Fruit fly (Drosophila melanogaster) whole organism, embryonic: ENCODE measurements around the gene CG6602.

Experiments used
- B-H2 ChIP-seq: fragments of 200-800 bp; sonication (Bioruptor generic); optimal IDR thresholded peaks from 2 replicates; lab custom pipeline; 2018; ENCODE audit warnings: missing biosample characterization, mild to moderate bottlenecking, missing genetic modification characterization
- Blimp-1 ChIP-seq: fragments of 200-800 bp; sonication (Bioruptor generic); optimal IDR thresholded peaks from 3 replicates; lab custom pipeline; 2018; ENCODE audit warnings: missing biosample characterization, missing genetic modification characterization, mild to moderate bottlenecking, moderate library complexity, missing genetic modification reagents
- CG10267 ChIP-seq: fragments of 200-800 bp; sonication (Bioruptor generic); optimal IDR thresholded peaks from 2 replicates; lab custom pipeline; 2018; ENCODE audit warnings: missing biosample characterization, mild to moderate bottlenecking, missing genetic modification characterization, moderate library complexity
- CG10543 ChIP-seq: fragments of 200-800 bp; sonication (Bioruptor generic); optimal IDR thresholded peaks from 3 replicates; lab custom pipeline; 2017; ENCODE audit warnings: missing biosample characterization, mild to moderate bottlenecking, missing genetic modification characterization, moderate library complexity
- CG13624 ChIP-seq: fragments of 200-800 bp; sonication (Bioruptor generic); optimal IDR thresholded peaks from 2 replicates; lab custom pipeline; 2016; ENCODE audit warnings: missing biosample characterization, missing genetic modification characterization
- CG15479 ChIP-seq: fragments of 200-800 bp; sonication (Bioruptor generic); optimal IDR thresholded peaks from 3 replicates; lab custom pipeline; 2019; ENCODE audit warnings: missing biosample characterization, mild to moderate bottlenecking, missing genetic modification characterization, moderate library complexity
- CG15696 ChIP-seq: fragments of 200-800 bp; sonication (Bioruptor generic); optimal IDR thresholded peaks from 2 replicates; lab custom pipeline; 2019; ENCODE audit warnings: missing biosample characterization, mild to moderate bottlenecking, missing genetic modification characterization, moderate library complexity
- CG2712 ChIP-seq: fragments of 200-800 bp; optimal IDR thresholded peaks from 3 replicates; lab custom pipeline; 2019; ENCODE audit warnings: missing biosample characterization, mild to moderate bottlenecking, missing genetic modification characterization, moderate library complexity
- CG30403 ChIP-seq: fragments of 200-800 bp; sonication (Bioruptor generic); optimal IDR thresholded peaks from 3 replicates; lab custom pipeline; 2016; ENCODE audit warnings: missing biosample characterization, missing genetic modification characterization
- CG33557 ChIP-seq: fragments of 200-800 bp; sonication (Bioruptor generic); optimal IDR thresholded peaks from 2 replicates; lab custom pipeline; 2019; ENCODE audit warnings: missing biosample characterization, mild to moderate bottlenecking, missing genetic modification characterization, moderate library complexity
- CG6654 ChIP-seq: fragments of 200-800 bp; sonication (Bioruptor generic); optimal IDR thresholded peaks from 2 replicates; lab custom pipeline; 2017; ENCODE audit warnings: missing biosample characterization, mild to moderate bottlenecking, missing genetic modification characterization
- CG6765 ChIP-seq: fragments of 200-800 bp; sonication (Bioruptor generic); optimal IDR thresholded peaks from 3 replicates; lab custom pipeline; 2017; ENCODE audit warnings: missing biosample characterization, mild to moderate bottlenecking, missing genetic modification characterization
- CG6791 ChIP-seq: fragments of 200-800 bp; sonication (Bioruptor generic); IDR thresholded peaks from 3 replicates; pipeline ENCODE4 v1.3.6; 2022; ENCODE audit warnings: missing biosample characterization, missing genetic modification characterization; ENCODE audit not compliant: partially characterized antibody
- CG7271 ChIP-seq: fragments of 200-800 bp; sonication (Bioruptor generic); optimal IDR thresholded peaks from 2 replicates; lab custom pipeline; 2018; ENCODE audit warnings: missing biosample characterization, mild to moderate bottlenecking, missing genetic modification characterization, moderate library complexity
- CHES-1-like ChIP-seq: fragments of 200-800 bp; sonication (Bioruptor generic); optimal IDR thresholded peaks from 2 replicates; lab custom pipeline; 2016; ENCODE audit warnings: missing biosample characterization, missing genetic modification characterization
- CkIIα-i1 ChIP-seq: fragments of 200-800 bp; sonication (Bioruptor generic); IDR thresholded peaks from 2 replicates; pipeline ENCODE4 v1.3.6; 2022; ENCODE audit warnings: missing biosample characterization, missing genetic modification characterization
- Dbx ChIP-seq: fragments of 200-800 bp; sonication (Bioruptor generic); IDR thresholded peaks from 3 replicates; pipeline ENCODE4 v1.3.6; 2022; ENCODE audit warnings: missing biosample characterization, missing genetic modification characterization
- Deaf1 ChIP-seq: fragments of 200-800 bp; optimal IDR thresholded peaks from 3 replicates; lab custom pipeline; 2019; ENCODE audit warnings: missing biosample characterization, mild to moderate bottlenecking, missing genetic modification characterization, moderate library complexity
- Dref ChIP-seq: fragments of 200-800 bp; sonication (Bioruptor generic); IDR thresholded peaks from 2 replicates; pipeline ENCODE4 v1.3.6; 2022; ENCODE audit warnings: missing biosample characterization, missing genetic modification characterization
- Drgx ChIP-seq: fragments of 200-800 bp; sonication (Bioruptor generic); IDR thresholded peaks from 2 replicates; pipeline ENCODE4 v1.3.6; 2022; ENCODE audit warnings: missing biosample characterization, missing genetic modification characterization
- E2f1 ChIP-seq: fragments of 200-800 bp; sonication (Bioruptor generic); IDR thresholded peaks from 2 replicates; pipeline ENCODE4 v1.3.6; 2022; ENCODE audit warnings: missing biosample characterization, missing genetic modification characterization
- E2f2 ChIP-seq: fragments of 200-800 bp; sonication (Bioruptor generic); IDR thresholded peaks from 2 replicates; pipeline ENCODE4 v1.3.6; 2022; ENCODE audit warnings: missing biosample characterization, missing genetic modification characterization
- Hr3 ChIP-seq: fragments of 200-800 bp; sonication (Bioruptor generic); optimal IDR thresholded peaks from 3 replicates; lab custom pipeline; 2016; ENCODE audit warnings: missing biosample characterization, missing genetic modification characterization
- Hr39 ChIP-seq: fragments of >200 bp; optimal IDR thresholded peaks from 2 replicates; lab custom pipeline; 2017
- Hr78 ChIP-seq, 2 experiments: fragments of 200-800 bp in 1 of 2; fragments of >200 bp in 1 of 2; sonication (Bioruptor generic) in 1 of 2; optimal IDR thresholded peaks; 2 replicates each; lab custom pipeline; 2017 to 2019; ENCODE audit warnings: missing biosample characterization in 2 of 2, missing genetic modification characterization in 2 of 2, mild to moderate bottlenecking in 1 of 2, moderate library complexity in 1 of 2
- MBD-R2 ChIP-seq: fragments of 200-800 bp; sonication (Bioruptor generic); IDR thresholded peaks from 2 replicates; pipeline ENCODE4 v1.3.6; 2022; ENCODE audit warnings: missing biosample characterization, missing genetic modification characterization
- Meics ChIP-seq: fragments of 200-800 bp; sonication (Bioruptor generic); optimal IDR thresholded peaks from 2 replicates; lab custom pipeline; 2017; ENCODE audit warnings: missing biosample characterization, mild to moderate bottlenecking, missing genetic modification characterization
- NC2β ChIP-seq: fragments of 200-800 bp; sonication (Bioruptor generic); optimal IDR thresholded peaks from 2 replicates; lab custom pipeline; 2016; ENCODE audit warnings: missing biosample characterization, missing genetic modification characterization
- Neu2 ChIP-seq: fragments of 200-800 bp; sonication (Bioruptor generic); optimal IDR thresholded peaks from 3 replicates; lab custom pipeline; 2016; ENCODE audit warnings: missing biosample characterization, missing genetic modification characterization, borderline replicate concordance
- PHDP ChIP-seq: fragments of 200-800 bp; sonication (Bioruptor generic); optimal IDR thresholded peaks from 3 replicates; lab custom pipeline; 2018; ENCODE audit warnings: missing biosample characterization, mild to moderate bottlenecking, missing genetic modification characterization, moderate library complexity
- Side ChIP-seq: fragments of 200-800 bp; sonication (Bioruptor generic); optimal IDR thresholded peaks from 2 replicates; lab custom pipeline; 2016; ENCODE audit warnings: missing biosample characterization, missing genetic modification characterization
- Sry-δ ChIP-seq: fragments of 200-800 bp; sonication (Bioruptor generic); optimal IDR thresholded peaks from 2 replicates; lab custom pipeline; 2016; ENCODE audit warnings: missing biosample characterization, missing genetic modification characterization
- Xrp1 ChIP-seq: fragments of 200-800 bp; sonication (Bioruptor generic); IDR thresholded peaks from 2 replicates; pipeline ENCODE4 v1.3.6; 2022; ENCODE audit warnings: missing biosample characterization, missing genetic modification characterization
- cato ChIP-seq: fragments of 200-800 bp; sonication (Bioruptor generic); optimal IDR thresholded peaks from 2 replicates; lab custom pipeline; 2016; ENCODE audit warnings: missing biosample characterization, missing genetic modification characterization, borderline replicate concordance
- chinmo ChIP-seq: fragments of 200-800 bp; sonication (Bioruptor generic); IDR thresholded peaks from 4 replicates; pipeline ENCODE4 v1.3.6; 2022; ENCODE audit warnings: missing biosample characterization, missing genetic modification characterization; ENCODE audit not compliant: partially characterized antibody
- esg ChIP-seq: fragments of 200-800 bp; sonication (Bioruptor generic); conservative IDR thresholded peaks from 2 replicates; pipeline ENCODE4 v1.3.6; 2022; ENCODE audit warnings: missing biosample characterization, missing genetic modification characterization
- grn ChIP-seq: fragments of 200-800 bp; sonication (Bioruptor generic); optimal IDR thresholded peaks from 3 replicates; lab custom pipeline; 2017; ENCODE audit warnings: missing biosample characterization, missing genetic modification characterization
- hb ChIP-seq: fragments of 200-800 bp; sonication (Bioruptor generic); IDR thresholded peaks from 3 replicates; pipeline ENCODE4 v1.3.6; 2022; ENCODE audit warnings: missing biosample characterization, missing genetic modification characterization; ENCODE audit not compliant: partially characterized antibody
- nau ChIP-seq: fragments of 200-800 bp; sonication (Bioruptor generic); optimal IDR thresholded peaks from 3 replicates; lab custom pipeline; 2017; ENCODE audit warnings: missing biosample characterization, mild to moderate bottlenecking, missing genetic modification characterization, missing genetic modification reagents
- prd ChIP-seq, 3 experiments: fragments of >200 bp in 2 of 3; fragments of 200-800 bp in 1 of 3; sonication (Bioruptor generic) in 1 of 3; optimal IDR thresholded peaks in 2 of 3; IDR thresholded peaks in 1 of 3; 2 replicates in 2 of 3; 3 replicates in 1 of 3; pipeline versions ENCODE4 v1.3.6 to Lab custom; 2017 to 2022; ENCODE audit warnings: missing biosample characterization in 1 of 3, missing genetic modification characterization in 1 of 3
- sisA ChIP-seq: fragments of 200-800 bp; sonication (Bioruptor generic); IDR thresholded peaks from 2 replicates; pipeline ENCODE4 v1.3.6; 2022; ENCODE audit warnings: missing biosample characterization, missing genetic modification characterization
- tio ChIP-seq: fragments of 200-800 bp; sonication (Bioruptor generic); optimal IDR thresholded peaks from 2 replicates; lab custom pipeline; 2017; ENCODE audit warnings: missing biosample characterization, missing genetic modification characterization, inconsistent platforms
- twi ChIP-seq: fragments of 200-800 bp; optimal IDR thresholded peaks from 2 replicates; lab custom pipeline; 2019; ENCODE audit warnings: missing biosample characterization, mild to moderate bottlenecking, missing genetic modification characterization, moderate library complexity
- yki ChIP-seq: fragments of >200 bp; optimal IDR thresholded peaks from 3 replicates; lab custom pipeline; 2018
- zen ChIP-seq: fragments of 200-800 bp; sonication (Bioruptor generic); optimal IDR thresholded peaks from 3 replicates; lab custom pipeline; 2018; ENCODE audit warnings: missing biosample characterization, mild to moderate bottlenecking, missing genetic modification characterization, moderate library complexity

Gene CG6602

dm6 chr3L:6065881-6066389 lies 6.0 kb upstream of the CG6602 start, which contains the start of gene CG42269:
Gene CG42269 (plus strand): TSS chr3L:6066296.
- TF ChIP-seq CG13624 (GFP tag; lab: Kevin White, UChicago) (no peak), Deaf1 (tag; lab: Kevin White, UChicago) (peak; percentile 56), chinmo (GFP tag; lab: Robert Waterston, UW) (0 out of 4 replicates have a peak, but pooled peaks have one; percentile 38), sisA (GFP tag; lab: Robert Waterston, UW) (no peak), E2f1 (GFP tag; lab: Robert Waterston, UW) (no peak)

dm6 chr3L:6068178-6068577 lies 3.8 kb upstream of the CG6602 start:
- TF ChIP-seq Side (GFP tag; lab: Kevin White, UChicago) (no peak), CG15479 (peak; percentile 57), yki (lab: Kevin White, UChicago) (no peak), Neu2 (GFP tag; lab: Kevin White, UChicago) (no peak), CG6791 (0 out of 3 replicates have a peak, but pooled peaks have one; percentile 36), Hr39 (lab: Kevin White, UChicago) (peak; percentile 20), Dbx (no peak), CG15696 (no peak), PHDP (no peak), Sry-δ (no peak), Drgx (GFP tag; lab: Robert Waterston, UW) (peak; percentile 22; the same call in 1 of the 2 replicates), cato (GFP tag; lab: Kevin White, UChicago) (no peak), hb (GFP tag; lab: Robert Waterston, UW) (no peak), prd (optimal IDR thresholded peaks at IDR 0.05; lab: Kevin White, UChicago) (no peak), prd (GFP tag; IDR thresholded peaks at IDR 0.05; lab: Robert Waterston, UW) (0 out of 3 replicates have a peak, but pooled peaks have one; percentile 18), nau (GFP tag; lab: Kevin White, UChicago) (no peak), zen (peak; percentile 95), Xrp1 (no peak), MBD-R2 (GFP tag; lab: Robert Waterston, UW) (0 out of 2 replicates have a peak, but pooled peaks have one; percentile 13), NC2β (no peak), CHES-1-like (GFP tag; lab: Kevin White, UChicago) (no peak), Dref (0 out of 2 replicates have a peak, but pooled peaks have one; percentile 1)
- TF ChIP-seq, all 482 proteins: peak for 8

dm6 chr3L:6070119-6070518 lies 1.8 kb upstream of the CG6602 start:
- peak in 1 of 2 experiments; percentile 56 for TF ChIP-seq Hr78 (GFP tag; optimal IDR thresholded peaks at IDR 0.05; lab: Kevin White, UChicago)
- peak; percentile 73 for TF ChIP-seq grn (GFP tag; lab: Kevin White, UChicago)
- no peak for TF ChIP-seq twi

dm6 chr3L:6074975-6075692 lies 3.2 kb downstream of the CG6602 start, which contains the start of the genes CG13295 and CG6610:
Gene CG13295 (minus strand): TSS chr3L:6075245.
Gene CG6610 (plus strand): TSS chr3L:6075536.
- TF ChIP-seq CG6654 (GFP tag; lab: Kevin White, UChicago) (no peak), Meics (GFP tag; lab: Kevin White, UChicago) (peak; percentile 52), B-H2 (GFP tag; lab: Kevin White, UChicago) (peak; percentile 71), esg (peak; percentile 28; the same call in 1 of the 2 replicates), tio (GFP tag; lab: Kevin White, UChicago) (peak; percentile 19), Hr3 (GFP tag; lab: Kevin White, UChicago) (peak; percentile 49), E2f2 (GFP tag; lab: Robert Waterston, UW) (peak; percentile 40; the same call in 1 of the 2 replicates), CG6765 (GFP tag; lab: Kevin White, UChicago) (peak; percentile 38), CG33557 (peak; percentile 47), CG10267 (peak; percentile 61), CG2712 (tag; lab: Kevin White, UChicago) (peak; percentile 66), Blimp-1 (GFP tag; lab: Kevin White, UChicago) (no peak), CG7271 (no peak), CkIIα-i1 (GFP tag; lab: Robert Waterston, UW) (no peak), CG10543 (GFP tag; lab: Kevin White, UChicago) (peak; percentile 75), CG30403 (peak; percentile 79)
